Worm (Caenorhabditis elegans) whole organism, L4/young adult: ENCODE data around the gene lgc-48.

ENCODE experiments used
- W03F9.2 ChIP-seq: fragments of 150-350 bp; optimal IDR thresholded peaks from 2 replicates; lab custom pipeline; 2014; ENCODE audit warnings: missing biosample characterization, missing genetic modification characterization
- dao-5 ChIP-seq: sonication (generic microtip); optimal IDR thresholded peaks from 2 replicates; lab custom pipeline; 2016; ENCODE audit warnings: missing genotype, missing genetic modification characterization, moderate library complexity, missing compliant biosample characterization
- him-1 ChIP-seq: sonication (generic microtip); optimal IDR thresholded peaks from 2 replicates; lab custom pipeline; 2016; ENCODE audit warnings: missing genotype, missing genetic modification reagents, missing genetic modification characterization, missing compliant biosample characterization

- TF ChIP-seq him-1 (tag; lab: Kevin White, UChicago) (no peak), W03F9.2 (tag; lab: Kevin White, UChicago) (no peak), dao-5 (tag; lab: Kevin White, UChicago) (no peak)
These were observed 2.2 kb downstream of the lgc-48 start for ce11 chrV:13342235-13342634.
